Worm (Caenorhabditis elegans): ENCODE measurements around the gene nhr-101.

- TF ChIP-seq npax-4 (tag; optimal IDR thresholded peaks at IDR 0.05) (no peak), dmd-4 (tag; optimal IDR thresholded peaks at IDR 0.05; ENCODE audit: borderline replicate concordance) (no peak), F13H6.1 (tag; optimal IDR thresholded peaks at IDR 0.05) (no peak), nfya-1 (tag; optimal IDR thresholded peaks at IDR 0.05) (no peak), nhr-11 (tag; optimal IDR thresholded peaks at IDR 0.05) (no peak), pha-4 (tag; optimal IDR thresholded peaks at IDR 0.05) (no peak), pros-1 (tag; optimal IDR thresholded peaks at IDR 0.05) (no peak), fkh-10 (GFP tag; optimal IDR thresholded peaks at IDR 0.05) (no peak), unc-55 (GFP tag; optimal IDR thresholded peaks at IDR 0.05) (no peak), ceh-30 (tag; optimal IDR thresholded peaks at IDR 0.05) (no peak)
Measured at ce11 chrV:11554260-11554659, 16.0 kb upstream of the nhr-101 start, which contains the start of gene duo-1.

Measured in whole organism, late embryonic.